Worm (Caenorhabditis elegans) whole organism, L4 larva: ENCODE data around the gene C55A6.12.

Source experiments
- F44E2.7 ChIP-seq: fragments of 200-800 bp; sonication (Bioruptor generic); IDR thresholded peaks from 2 replicates; pipeline ENCODE4 v2.1.2; 2022; ENCODE audit warnings: missing genetic modification characterization, missing compliant biosample characterization
- ZK337.2 ChIP-seq: fragments of 200-800 bp; sonication (Bioruptor generic); IDR thresholded peaks from 2 replicates; pipeline ENCODE4 v1.3.6; 2022; ENCODE audit warnings: missing genetic modification reagents, missing genetic modification characterization, missing compliant biosample characterization
- ama-1 ChIP-seq: fragments of 150-350 bp; optimal IDR thresholded peaks from 2 replicates; lab custom pipeline; 2014; ENCODE audit warnings: inconsistent platforms, mixed read lengths
- dpl-1 ChIP-seq: fragments of 150-350 bp; optimal IDR thresholded peaks from 2 replicates; lab custom pipeline; 2014; ENCODE audit warnings: missing biosample characterization, missing genetic modification reagents, missing genetic modification characterization
- egl-43 ChIP-seq: fragments of 200-800 bp; sonication (Bioruptor generic); IDR thresholded peaks from 2 replicates; pipeline ENCODE4 v1.3.6; 2022; ENCODE audit warnings: missing genetic modification reagents, missing genetic modification characterization, missing compliant biosample characterization
- jun-1 ChIP-seq: fragments of 150-350 bp; optimal IDR thresholded peaks from 2 replicates; lab custom pipeline; 2014; ENCODE audit warnings: missing biosample characterization, missing genetic modification reagents, missing genetic modification characterization
- nhr-10 ChIP-seq: fragments of 150-350 bp; optimal IDR thresholded peaks from 2 replicates; lab custom pipeline; 2014; ENCODE audit warnings: missing biosample characterization, missing genetic modification characterization
- nhr-237 ChIP-seq: sonication (generic microtip); optimal IDR thresholded peaks from 2 replicates; lab custom pipeline; 2017; ENCODE audit warnings: missing biosample characterization, missing genetic modification characterization
- nhr-77 ChIP-seq: fragments of 150-350 bp; optimal IDR thresholded peaks from 2 replicates; lab custom pipeline; 2014; ENCODE audit warnings: missing biosample characterization, missing genetic modification characterization
- snpc-4 ChIP-seq: fragments of 150-350 bp; optimal IDR thresholded peaks from 2 replicates; lab custom pipeline; 2014; ENCODE audit warnings: missing biosample characterization, missing genetic modification characterization
- zip-2 ChIP-seq: fragments of 150-350 bp; optimal IDR thresholded peaks from 2 replicates; lab custom pipeline; 2014; ENCODE audit warnings: missing biosample characterization, missing genetic modification characterization

ce11 chrV:11479406-11479805 lies 23.5 kb downstream of the C55A6.12 start, which contains the start of gene T11F9.22:
- TF ChIP-seq jun-1 (tag; lab: Kevin White, UChicago) (no peak), ama-1 (lab: Kevin White, UChicago) (no peak), nhr-77 (tag; lab: Kevin White, UChicago) (no peak), nhr-237 (no peak), zip-2 (no peak), nhr-10 (tag; lab: Kevin White, UChicago) (no peak), snpc-4 (tag; lab: Kevin White, UChicago) (no peak), dpl-1 (no peak), egl-43 (GFP tag; lab: Robert Waterston, UW) (no peak), ZK337.2 (GFP tag; lab: Robert Waterston, UW) (no peak), F44E2.7 (no peak)
